Worm (Caenorhabditis elegans) whole organism, L4/young adult: Measurements from ENCODE around the gene ptp-2.

Experiments used
- dao-5 ChIP-seq: sonication (generic microtip); optimal IDR thresholded peaks from 2 replicates; lab custom pipeline; 2016; ENCODE audit warnings: missing genotype, missing genetic modification characterization, moderate library complexity, missing compliant biosample characterization
- him-1 ChIP-seq: sonication (generic microtip); optimal IDR thresholded peaks from 2 replicates; lab custom pipeline; 2016; ENCODE audit warnings: missing genotype, missing genetic modification reagents, missing genetic modification characterization, missing compliant biosample characterization

DNA sequence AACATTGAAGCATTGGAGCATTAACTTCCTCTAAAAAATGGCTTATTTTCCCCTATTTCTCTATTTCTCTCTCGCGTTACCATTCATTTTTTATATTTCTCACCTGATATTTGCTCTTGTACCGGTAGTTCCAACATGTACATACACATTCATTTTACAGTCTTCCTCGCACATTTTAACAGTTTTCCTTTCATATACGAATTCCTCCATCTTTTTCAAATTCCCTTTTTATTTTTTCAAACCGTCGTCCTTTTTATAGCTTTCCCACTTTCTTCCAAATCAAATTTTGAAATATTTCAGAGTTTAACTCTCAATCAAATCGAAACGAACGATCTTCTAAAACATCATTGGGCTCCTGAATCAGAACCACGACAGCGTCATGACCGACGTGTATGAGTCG is 34.2 kb upstream of the ptp-2 start, which contains the start of gene rfip-1:
- TF ChIP-seq him-1 (no peak), dao-5 (tag; lab: Kevin White, UChicago) (no peak)
